Worm (Caenorhabditis elegans) whole organism, late embryonic: ENCODE measurements around the gene F21D5.4.

Source experiments
- C08G9.2 ChIP-seq: sonication (generic microtip); optimal IDR thresholded peaks from 2 replicates; lab custom pipeline; 2016; ENCODE audit warnings: mild to moderate bottlenecking, missing genetic modification characterization, moderate library complexity, missing compliant biosample characterization
- Y22D7AL.16 ChIP-seq: sonication (generic microtip); optimal IDR thresholded peaks from 2 replicates; lab custom pipeline; 2016; ENCODE audit warnings: missing genetic modification characterization, missing compliant biosample characterization
- ahr-1 ChIP-seq: sonication (generic microtip); optimal IDR thresholded peaks from 2 replicates; lab custom pipeline; 2016; ENCODE audit warnings: missing genetic modification characterization, missing compliant biosample characterization
- ama-1 ChIP-seq: fragments of 150-350 bp; optimal IDR thresholded peaks from 2 replicates; lab custom pipeline; 2014
- ceh-18 ChIP-seq: sonication (generic microtip); optimal IDR thresholded peaks from 2 replicates; lab custom pipeline; 2016; ENCODE audit warnings: missing genetic modification characterization, missing compliant biosample characterization
- ceh-2 ChIP-seq: sonication (generic microtip); optimal IDR thresholded peaks from 2 replicates; lab custom pipeline; 2016; ENCODE audit warnings: missing genotype, missing genetic modification characterization, missing compliant biosample characterization
- ceh-24 ChIP-seq: sonication (generic microtip); optimal IDR thresholded peaks from 2 replicates; lab custom pipeline; 2016; ENCODE audit warnings: mild to moderate bottlenecking, missing genetic modification characterization, missing compliant biosample characterization
- ceh-30 ChIP-seq: fragments of 150-350 bp; optimal IDR thresholded peaks from 2 replicates; lab custom pipeline; 2014; ENCODE audit warnings: missing biosample characterization, missing genetic modification characterization
- ceh-34 ChIP-seq: sonication (generic microtip); optimal IDR thresholded peaks from 2 replicates; lab custom pipeline; 2016; ENCODE audit warnings: mild to moderate bottlenecking, missing genetic modification characterization, missing compliant biosample characterization
- ceh-48 ChIP-seq: sonication (generic microtip); optimal IDR thresholded peaks from 2 replicates; lab custom pipeline; 2016; ENCODE audit warnings: missing genetic modification characterization, inconsistent platforms, missing compliant biosample characterization
- dmd-4 ChIP-seq: sonication (generic microtip); optimal IDR thresholded peaks from 2 replicates; lab custom pipeline; 2016; ENCODE audit warnings: borderline replicate concordance, missing genetic modification characterization, missing compliant biosample characterization
- dve-1 ChIP-seq: sonication (generic microtip); optimal IDR thresholded peaks from 2 replicates; lab custom pipeline; 2017; ENCODE audit warnings: antibody characterized with exemption, mild to moderate bottlenecking, missing genetic modification characterization, missing compliant biosample characterization
- elt-2 ChIP-seq: sonication (generic microtip); optimal IDR thresholded peaks from 2 replicates; lab custom pipeline; 2016; ENCODE audit warnings: missing genetic modification reagents, missing genetic modification characterization, missing compliant biosample characterization
- ets-4 ChIP-seq: sonication (generic microtip); optimal IDR thresholded peaks from 2 replicates; lab custom pipeline; 2016; ENCODE audit warnings: missing genetic modification characterization, missing compliant biosample characterization
- fkh-10 ChIP-seq: fragments of 150-350 bp; optimal IDR thresholded peaks from 2 replicates; lab custom pipeline; 2014; ENCODE audit warnings: missing biosample characterization, missing genetic modification reagents, missing genetic modification characterization
- fkh-6 ChIP-seq: sonication (generic microtip); optimal IDR thresholded peaks from 2 replicates; lab custom pipeline; 2016; ENCODE audit warnings: missing genetic modification characterization, missing compliant biosample characterization
- gmeb-2 ChIP-seq: sonication (generic microtip); optimal IDR thresholded peaks from 2 replicates; lab custom pipeline; 2016; ENCODE audit warnings: missing genetic modification characterization, inconsistent platforms, missing compliant biosample characterization
- hlh-15 ChIP-seq: sonication (generic microtip); optimal IDR thresholded peaks from 2 replicates; lab custom pipeline; 2016; ENCODE audit warnings: missing genetic modification characterization, missing compliant biosample characterization
- hlh-30 ChIP-seq: sonication (generic microtip); optimal IDR thresholded peaks from 2 replicates; lab custom pipeline; 2017; ENCODE audit warnings: antibody characterized with exemption, missing genetic modification characterization, missing compliant biosample characterization; ENCODE audit not compliant: insufficient read depth
- lim-6 ChIP-seq: sonication (generic microtip); optimal IDR thresholded peaks from 2 replicates; lab custom pipeline; 2016; ENCODE audit warnings: missing genetic modification characterization, missing compliant biosample characterization
- mec-3 ChIP-seq: sonication (generic microtip); optimal IDR thresholded peaks from 2 replicates; lab custom pipeline; 2016; ENCODE audit warnings: borderline replicate concordance, missing genetic modification characterization, missing compliant biosample characterization
- nfya-1 ChIP-seq: sonication (generic microtip); optimal IDR thresholded peaks from 2 replicates; lab custom pipeline; 2017; ENCODE audit warnings: missing genetic modification characterization, mild to moderate bottlenecking, missing compliant biosample characterization, antibody characterized with exemption, moderate library complexity
- odd-2 ChIP-seq: sonication (generic microtip); optimal IDR thresholded peaks from 2 replicates; lab custom pipeline; 2017; ENCODE audit warnings: antibody characterized with exemption, mild to moderate bottlenecking, missing genetic modification characterization, missing compliant biosample characterization
- pha-2 ChIP-seq: sonication (generic microtip); optimal IDR thresholded peaks from 2 replicates; lab custom pipeline; 2017; ENCODE audit warnings: mild to moderate bottlenecking, missing genetic modification characterization, missing compliant biosample characterization
- pha-4 ChIP-seq: fragments of 150-350 bp; optimal IDR thresholded peaks from 2 replicates; lab custom pipeline; 2018; ENCODE audit warnings: missing biosample characterization, missing genetic modification reagents, missing genetic modification characterization
- sox-2 ChIP-seq: fragments of 200-800 bp; sonication (Bioruptor generic); IDR thresholded peaks from 2 replicates; pipeline ENCODE4 v1.3.6; 2022; ENCODE audit warnings: missing genetic modification reagents, missing genetic modification characterization, missing compliant biosample characterization
- syd-9 ChIP-seq: sonication (generic microtip); optimal IDR thresholded peaks from 2 replicates; lab custom pipeline; 2016; ENCODE audit warnings: mild to moderate bottlenecking, missing genetic modification characterization, moderate library complexity, missing compliant biosample characterization
- tbx-2 ChIP-seq: sonication (generic microtip); optimal IDR thresholded peaks from 2 replicates; lab custom pipeline; 2016; ENCODE audit warnings: missing genetic modification characterization, missing compliant biosample characterization
- unc-3 ChIP-seq, 2 experiments: fragments of 200-800 bp in 1 of 2; sonication (Bioruptor generic) in 1 of 2; sonication (generic microtip) in 1 of 2; conservative IDR thresholded peaks in 1 of 2; optimal IDR thresholded peaks in 1 of 2; 2 replicates each; pipeline versions ENCODE4 v1.3.6 to Lab custom; 2016 to 2022; ENCODE audit warnings: missing compliant biosample characterization in 2 of 2, missing genetic modification characterization in 2 of 2, missing genetic modification reagents in 1 of 2
- unc-42 ChIP-seq: sonication (generic microtip); optimal IDR thresholded peaks from 2 replicates; lab custom pipeline; 2016; ENCODE audit warnings: missing genotype, missing genetic modification characterization, missing compliant biosample characterization
- unc-55 ChIP-seq: sonication (generic microtip); optimal IDR thresholded peaks from 2 replicates; lab custom pipeline; 2017; ENCODE audit warnings: missing biosample characterization, missing genetic modification reagents, missing genetic modification characterization

F21D5.4 gene

DNA sequence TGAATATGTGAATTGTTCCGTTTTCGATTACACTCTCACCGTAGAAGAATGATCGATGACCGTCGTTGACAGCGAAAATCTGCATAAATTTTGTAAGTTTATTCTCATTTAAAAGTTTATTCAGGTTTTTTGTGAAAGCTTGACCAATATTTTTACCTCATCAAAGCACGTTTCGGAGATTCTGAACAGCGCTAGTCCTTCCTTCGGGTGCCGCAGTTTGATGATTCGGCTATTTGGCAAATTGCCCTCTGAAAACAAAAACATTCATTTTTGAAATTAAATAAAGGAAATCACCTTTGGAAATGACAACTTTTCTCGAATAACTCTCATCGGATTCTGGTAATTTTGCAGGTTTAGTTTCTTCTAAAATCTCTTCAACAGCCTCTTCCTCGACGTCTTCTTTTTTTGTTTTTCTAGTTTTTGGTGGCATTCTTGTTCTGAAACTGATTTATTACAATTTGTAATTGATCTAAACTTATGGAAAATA is 3.1 kb downstream of the F21D5.4 start, which contains the start of gene F21D5.6:
Gene F21D5.6, minus strand, starts transcription at position 437 of the 487 bp plus-strand sequence.
- TF ChIP-seq ceh-24 = no peak
- no peak for TF ChIP-seq ceh-48 (tag; lab: Kevin White, UChicago)
- no peak for TF ChIP-seq fkh-6 (tag; lab: Kevin White, UChicago)
- no peak for TF ChIP-seq ama-1
- TF ChIP-seq mec-3 = no peak
- no peak for TF ChIP-seq ceh-2 (tag; lab: Kevin White, UChicago)
- no peak for TF ChIP-seq dmd-4
- TF ChIP-seq, all 69 proteins: peak for 0

DNA sequence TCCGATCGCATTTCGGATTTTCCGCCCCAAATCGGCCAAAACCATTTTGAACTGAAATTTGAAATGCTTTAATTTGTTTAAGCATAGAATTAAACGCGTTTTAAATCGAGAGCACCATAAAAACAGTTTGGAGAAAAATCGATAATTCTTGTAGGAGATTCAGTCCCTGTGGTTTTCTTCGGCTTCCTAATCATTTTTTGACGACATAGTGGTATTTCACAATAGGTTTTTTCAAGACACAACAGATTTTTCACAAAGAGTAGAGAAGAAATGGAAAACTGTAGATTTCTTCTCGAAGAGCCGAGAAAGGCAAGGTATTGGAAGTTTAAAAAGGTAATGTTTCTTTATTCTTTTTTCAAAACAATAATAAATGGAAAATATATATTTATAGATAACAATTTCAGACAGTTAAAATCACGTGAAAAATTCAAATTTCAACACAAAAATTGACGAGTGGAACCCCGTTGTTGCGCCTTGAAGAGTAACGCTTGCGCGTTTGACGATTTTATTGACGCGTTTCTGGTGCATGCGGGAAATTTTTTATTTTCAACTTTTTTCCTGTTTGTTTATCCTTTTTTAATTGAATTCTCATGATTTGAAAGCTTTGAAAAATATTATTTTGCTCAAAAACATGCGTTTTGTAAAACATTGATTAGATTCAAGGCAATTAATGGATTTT is 5.9 kb downstream of the F21D5.4 start, which contains the start of gene F21D5.7:
Gene F21D5.7, minus strand, starts transcription at position 51 of the 679 bp plus-strand sequence.
- TF ChIP-seq unc-42 (tag; lab: Kevin White, UChicago) (peak; percentile 6), hlh-30 (tag; lab: Kevin White, UChicago) (peak; percentile 38), sox-2 (GFP tag; lab: Robert Waterston, UW) (no peak), nfya-1 (tag; lab: Kevin White, UChicago) (peak; percentile 46), ets-4 (tag; lab: Kevin White, UChicago) (peak; percentile 6)

DNA sequence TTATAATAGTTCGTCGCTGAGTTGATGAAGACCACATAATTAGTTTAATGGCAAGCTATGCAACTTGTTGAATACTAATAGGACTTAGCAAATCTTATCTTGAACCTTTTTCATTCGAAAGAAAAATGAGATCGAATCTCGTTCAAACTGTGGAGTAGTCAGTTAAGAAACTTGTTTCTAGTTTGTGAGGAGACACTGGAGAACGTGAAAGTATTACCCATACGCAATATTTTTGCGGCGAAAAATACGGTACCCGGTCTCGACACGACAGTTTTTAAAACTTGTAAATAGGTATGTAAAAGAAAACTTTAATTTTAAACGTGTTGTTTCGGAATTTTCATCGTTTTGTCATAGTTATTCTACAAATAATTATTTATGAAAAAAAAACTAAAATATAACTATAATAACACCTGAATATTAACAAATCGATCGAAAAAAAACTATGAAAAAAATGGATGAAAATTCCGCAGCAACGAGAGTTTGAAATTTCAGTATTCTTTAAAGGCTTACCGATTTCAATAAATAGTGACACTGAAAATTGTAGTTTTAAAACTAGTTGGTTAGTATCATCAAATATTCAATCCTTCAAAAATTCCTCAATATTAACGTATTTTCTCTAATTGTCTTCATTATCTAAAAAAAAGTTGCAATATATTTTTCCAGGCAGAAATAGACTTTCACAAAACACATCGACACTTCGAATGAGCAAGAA is 7.9 kb downstream of the F21D5.4 start, which contains the start of the genes F20C5.7 and parg-1:
Gene F20C5.7, minus strand, starts transcription at position 101 of the 712 bp plus-strand sequence.
Gene parg-1, plus strand, starts transcription at position 662 of the 712 bp plus-strand sequence.
- TF ChIP-seq ceh-34 (tag; lab: Kevin White, UChicago) (no peak), ets-4 (tag; lab: Kevin White, UChicago) (no peak), Y22D7AL.16 (tag; lab: Kevin White, UChicago) (no peak), pha-2 (no peak), tbx-2 (tag; lab: Kevin White, UChicago) (no peak), dve-1 (tag; lab: Kevin White, UChicago) (no peak), syd-9 (no peak), hlh-15 (tag; lab: Kevin White, UChicago) (no peak), lim-6 (tag; lab: Kevin White, UChicago) (no peak), pha-4 (no peak), gmeb-2 (tag; lab: Kevin White, UChicago) (no peak), unc-55 (GFP tag; lab: Kevin White, UChicago) (no peak), odd-2 (tag; lab: Kevin White, UChicago) (no peak), fkh-10 (GFP tag; lab: Kevin White, UChicago) (no peak), ahr-1 (tag; lab: Kevin White, UChicago) (no peak), unc-42 (tag; lab: Kevin White, UChicago) (no peak), ama-1 (no peak), elt-2 (tag; lab: Kevin White, UChicago) (no peak)
- TF ChIP-seq, all 69 proteins: peak for 0

- peak; percentile 73 for TF ChIP-seq nfya-1 (tag; lab: Kevin White, UChicago)
- TF ChIP-seq ceh-18 (tag; lab: Kevin White, UChicago) = no peak
- TF ChIP-seq sox-2 (GFP tag; lab: Robert Waterston, UW) = no peak
- no peak for TF ChIP-seq odd-2 (tag; lab: Kevin White, UChicago)
- no peak for TF ChIP-seq ceh-30
- TF ChIP-seq C08G9.2 (tag; lab: Kevin White, UChicago) = no peak
- no peak for TF ChIP-seq unc-3 (GFP tag; conservative IDR thresholded peaks at IDR 0.05; lab: Robert Waterston, UW)
- no peak for TF ChIP-seq unc-3 (tag; optimal IDR thresholded peaks at IDR 0.05; lab: Kevin White, UChicago)
- no peak for TF ChIP-seq ama-1
- TF ChIP-seq, all 69 proteins: peak for 1
Observed at ce11 chrIV:8748967-8749366, 11.1 kb downstream of the F21D5.4 start.
